Fruit fly (Drosophila melanogaster): Measurements from ENCODE around the gene spg.

- TF ChIP-seq CG8478 (optimal IDR thresholded peaks at IDR 0.05) (no peak), CTCF (optimal IDR thresholded peaks at IDR 0.05) (peak; percentile 38 to 43)
These were observed 42.7 kb downstream of the spg start, which contains the start of the genes CG33203 and Doa for dm6 chr3R:28887559-28888432.

Data from S2 (cell line).